Worm (Caenorhabditis elegans) whole organism, midembryonic: Measurements from ENCODE around the gene C25F9.16.

Experiments
- cog-1 ChIP-seq: sonication (generic microtip); optimal IDR thresholded peaks from 2 replicates; lab custom pipeline; 2016; ENCODE audit warnings: missing genetic modification characterization, missing compliant biosample characterization
- flt-1 ChIP-seq: fragments of 200-800 bp; sonication (Bioruptor generic); IDR thresholded peaks from 2 replicates; pipeline ENCODE4 v1.3.6; 2022; ENCODE audit warnings: missing genetic modification characterization, missing compliant biosample characterization
- klf-2 ChIP-seq: fragments of 200-800 bp; sonication (Bioruptor generic); conservative IDR thresholded peaks from 2 replicates; pipeline ENCODE4 v1.3.6; 2022; ENCODE audit warnings: missing genetic modification reagents, missing genetic modification characterization, missing compliant biosample characterization
- med-1 ChIP-seq: sonication (generic microtip); optimal IDR thresholded peaks from 2 replicates; lab custom pipeline; 2017; ENCODE audit warnings: missing genetic modification characterization, mild to moderate bottlenecking, missing compliant biosample characterization, antibody characterized with exemption, missing genetic modification reagents; ENCODE audit not compliant: insufficient read depth
- ref-1 ChIP-seq: fragments of 200-800 bp; sonication (Bioruptor generic); conservative IDR thresholded peaks from 2 replicates; pipeline ENCODE4 v1.3.6; 2022; ENCODE audit warnings: missing genetic modification reagents, missing genetic modification characterization, missing compliant biosample characterization
- ztf-29 ChIP-seq: fragments of 200-800 bp; sonication (Bioruptor generic); IDR thresholded peaks from 2 replicates; pipeline ENCODE4 v1.3.6; 2022; ENCODE audit warnings: missing genetic modification reagents, missing genetic modification characterization, missing compliant biosample characterization

DNA sequence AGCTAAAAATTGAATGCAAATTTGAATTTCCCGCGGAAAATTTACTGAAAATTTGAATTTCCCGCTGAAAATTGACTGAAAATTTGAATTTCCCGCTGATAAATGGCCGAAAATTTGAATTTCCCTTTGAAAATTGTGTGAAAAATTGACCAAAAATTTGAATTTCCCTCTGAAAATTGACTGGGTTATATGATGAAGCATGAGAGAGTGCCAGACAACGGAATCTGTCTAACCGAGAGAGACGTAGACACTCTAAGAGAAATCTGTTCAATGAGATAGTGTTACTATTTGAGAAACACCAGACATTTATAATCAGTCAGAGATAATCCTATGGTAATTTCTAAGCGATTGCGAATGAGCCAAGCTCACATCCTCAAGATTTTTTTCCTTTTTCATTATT lies 43.1 kb downstream of the C25F9.16 start:
- TF ChIP-seq med-1 (GFP tag; lab: Kevin White, UChicago): no peak
- TF ChIP-seq klf-2 (GFP tag; lab: Robert Waterston, UW): no peak
- no peak for TF ChIP-seq cog-1 (tag; lab: Kevin White, UChicago)
- no peak for TF ChIP-seq ztf-29 (GFP tag; lab: Robert Waterston, UW)
- TF ChIP-seq ref-1 (GFP tag; lab: Robert Waterston, UW): no peak
- no peak for TF ChIP-seq flt-1 (GFP tag; lab: Robert Waterston, UW)
